Fruit fly (Drosophila melanogaster): ENCODE measurements around the gene RpL30.

RpL30 gene

DNA sequence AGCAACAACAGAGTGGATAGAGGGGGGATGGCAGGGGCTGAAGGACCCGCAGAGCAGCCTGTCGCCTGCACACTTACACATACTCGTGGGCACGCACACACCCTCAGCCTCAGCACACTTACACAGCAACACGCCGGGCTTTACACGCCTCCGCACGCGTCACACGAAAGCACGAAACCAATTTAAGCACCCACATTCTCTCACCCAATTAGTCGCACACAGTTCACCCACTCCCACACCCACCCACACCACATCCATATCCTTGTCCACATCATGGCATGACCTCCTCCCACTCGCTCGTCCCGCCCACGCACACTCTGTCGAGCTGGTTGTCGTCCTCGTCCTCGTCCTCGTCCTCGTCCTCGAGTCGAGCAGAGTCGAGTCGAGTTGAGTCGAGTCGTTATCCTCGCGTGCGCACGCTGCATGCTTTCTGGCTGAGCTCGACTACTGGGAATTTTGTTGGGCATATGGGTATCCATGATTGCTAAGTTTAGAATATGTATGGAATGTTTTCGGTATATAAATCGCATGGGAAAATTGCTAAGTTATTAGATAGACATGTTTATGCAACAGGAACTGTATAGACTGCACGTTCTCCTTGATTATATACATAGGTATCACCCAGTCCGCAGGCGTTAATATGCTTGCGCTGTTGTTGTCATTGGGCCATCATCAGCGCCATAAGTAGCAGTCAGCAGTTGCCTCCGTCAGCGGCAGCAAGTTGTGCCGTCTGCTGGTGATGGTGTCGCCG, 3.0 kb upstream of the RpL30 start (continued):
- TF ChIP-seq CG3726 (GFP tag; IDR thresholded peaks at IDR 0.05): peak; percentile 69; the same call in 2 of the 3 replicates
- TF ChIP-seq CG34376 (GFP tag; optimal IDR thresholded peaks at IDR 0.05): peak; percentile 33
- TF ChIP-seq CG6854 (GFP tag; optimal IDR thresholded peaks at IDR 0.05): peak; percentile 18
- TF ChIP-seq chif (GFP tag; optimal IDR thresholded peaks at IDR 0.05): peak; percentile 58 to 73
- no peak for TF ChIP-seq Dip2 (GFP tag; IDR thresholded peaks at IDR 0.05)
- TF ChIP-seq Taf1 (GFP tag; IDR thresholded peaks at IDR 0.05): peak; percentile 71
- TF ChIP-seq fru (optimal IDR thresholded peaks at IDR 0.05): no peak
- TF ChIP-seq CG33213 (GFP tag; optimal IDR thresholded peaks at IDR 0.05): peak; percentile 48
- peak; percentile 66 for TF ChIP-seq Gsc (GFP tag; IDR thresholded peaks at IDR 0.05)
- peak; percentile 69 for TF ChIP-seq odd (GFP tag; optimal IDR thresholded peaks at IDR 0.05)
- TF ChIP-seq ATbp (GFP tag; optimal IDR thresholded peaks at IDR 0.05): peak; percentile 78
- TF ChIP-seq klu (GFP tag; IDR thresholded peaks at IDR 0.05): peak; percentile 66
- peak; percentile 75 for TF ChIP-seq fd96Cb (tag; optimal IDR thresholded peaks at IDR 0.05)
- peak; percentile 71 for TF ChIP-seq tup (GFP tag; optimal IDR thresholded peaks at IDR 0.05)
- TF ChIP-seq croc (GFP tag; conservative IDR thresholded peaks at IDR 0.05): peak; percentile 71
- TF ChIP-seq btn (GFP tag; optimal IDR thresholded peaks at IDR 0.05): peak; percentile 15
- peak; percentile 63; the same call in 1 of the 2 replicates for TF ChIP-seq bowl (GFP tag; IDR thresholded peaks at IDR 0.05)
- TF ChIP-seq NC2α (GFP tag; optimal IDR thresholded peaks at IDR 0.05): peak; percentile 46
- TF ChIP-seq HLH54F (GFP tag; optimal IDR thresholded peaks at IDR 0.05): peak; percentile 79
- TF ChIP-seq Atf-2 (GFP tag; optimal IDR thresholded peaks at IDR 0.05): peak; percentile 76
- TF ChIP-seq ci (GFP tag; IDR thresholded peaks at IDR 0.05): peak; percentile 91
- TF ChIP-seq gfzf (GFP tag; optimal IDR thresholded peaks at IDR 0.05): no peak
- TF ChIP-seq CG8924 (tag; optimal IDR thresholded peaks at IDR 0.05): peak; percentile 87
- TF ChIP-seq CG15269 (tag; optimal IDR thresholded peaks at IDR 0.05): peak; percentile 83
- peak; percentile 63 for TF ChIP-seq Chrac-16 (GFP tag; optimal IDR thresholded peaks at IDR 0.05)
- TF ChIP-seq CG10366 (GFP tag; IDR thresholded peaks at IDR 0.05): peak; percentile 88
- TF ChIP-seq chm (GFP tag; IDR thresholded peaks at IDR 0.05): peak; percentile 79
- TF ChIP-seq H2.0 (GFP tag; IDR thresholded peaks at IDR 0.05): peak; percentile 81
- TF ChIP-seq lmd (GFP tag; IDR thresholded peaks at IDR 0.05): peak; percentile 88
- TF ChIP-seq Hey (tag; optimal IDR thresholded peaks at IDR 0.05): peak; percentile 100
- no peak for TF ChIP-seq Lpt (GFP tag; optimal IDR thresholded peaks at IDR 0.05)
- peak; percentile 75 for TF ChIP-seq CG11695 (GFP tag; IDR thresholded peaks at IDR 0.05)
- peak; percentile 58 for TF ChIP-seq kay (GFP tag; optimal IDR thresholded peaks at IDR 0.05)
- no peak for TF ChIP-seq yki (optimal IDR thresholded peaks at IDR 0.05)
- peak; percentile 45 for TF ChIP-seq corto (GFP tag; optimal IDR thresholded peaks at IDR 0.05)
- TF ChIP-seq CG1603 (tag; optimal IDR thresholded peaks at IDR 0.05): peak; percentile 85
- TF ChIP-seq B-H2 (GFP tag; optimal IDR thresholded peaks at IDR 0.05): no peak
- peak; percentile 88 for TF ChIP-seq Hand (GFP tag; optimal IDR thresholded peaks at IDR 0.05)
- peak; percentile 43 for TF ChIP-seq twi (tag; optimal IDR thresholded peaks at IDR 0.05)
- peak; percentile 65; the same call in 1 of the 2 replicates for TF ChIP-seq Adf1 (GFP tag; IDR thresholded peaks at IDR 0.05)
- no peak for TF ChIP-seq kah (GFP tag; optimal IDR thresholded peaks at IDR 0.05)
- peak; percentile 77 for TF ChIP-seq ems (GFP tag; optimal IDR thresholded peaks at IDR 0.05)
- TF ChIP-seq ssp (GFP tag; IDR thresholded peaks at IDR 0.05): peak; percentile 80
- peak; percentile 55 for TF ChIP-seq Max (GFP tag; optimal IDR thresholded peaks at IDR 0.05)
- TF ChIP-seq CG43689 (GFP tag; IDR thresholded peaks at IDR 0.05): peak; percentile 67
- TF ChIP-seq CG15514 (GFP tag; optimal IDR thresholded peaks at IDR 0.05): peak; percentile 63
- TF ChIP-seq row (GFP tag; IDR thresholded peaks at IDR 0.05): peak; percentile 95
- peak; percentile 82 for TF ChIP-seq Dip3 (GFP tag; optimal IDR thresholded peaks at IDR 0.05)
- TF ChIP-seq CG4730 (GFP tag; IDR thresholded peaks at IDR 0.05): peak; percentile 81
- peak; percentile 56 for TF ChIP-seq eyg (GFP tag; optimal IDR thresholded peaks at IDR 0.05)
- TF ChIP-seq PHDP (tag; optimal IDR thresholded peaks at IDR 0.05): peak; percentile 80

All from whole organism, embryonic.